Worm (Caenorhabditis elegans): ENCODE measurements around the gene srj-23.

ce11 chrV:1435106-1435505 is 16.3 kb upstream of the srj-23 start:
- TF ChIP-seq somi-1 (GFP tag; optimal IDR thresholded peaks at IDR 0.05) (no peak), atf-7 (tag; optimal IDR thresholded peaks at IDR 0.05) (no peak), F55B11.4 (tag; optimal IDR thresholded peaks at IDR 0.05; ENCODE audit: borderline replicate concordance, insufficient read depth) (no peak), F39B2.1 (GFP tag; IDR thresholded peaks at IDR 0.05) (no peak), ama-1 (optimal IDR thresholded peaks at IDR 0.05) (no peak), ama-1 (GFP tag; optimal IDR thresholded peaks at IDR 0.05) (no peak), ceh-27 (GFP tag; optimal IDR thresholded peaks at IDR 0.05) (no peak), ZK185.1 (tag; optimal IDR thresholded peaks at IDR 0.05; ENCODE audit: poor library complexity, severe bottlenecking) (no peak), F52B5.7 (tag; optimal IDR thresholded peaks at IDR 0.05) (no peak), dpff-1 (tag; optimal IDR thresholded peaks at IDR 0.05) (no peak), lin-40 (tag; optimal IDR thresholded peaks at IDR 0.05) (no peak)
